Fruit fly (Drosophila melanogaster) whole organism: ENCODE data around the gene CG17198.

Experiments used
- CG8478 ChIP-seq: fragments of >200 bp; optimal IDR thresholded peaks from 2 replicates; lab custom pipeline; 2018; ENCODE audit warnings: inconsistent platforms
- Dll ChIP-seq: fragments of >200 bp; optimal IDR thresholded peaks from 2 replicates; lab custom pipeline; 2017
- EcR ChIP-seq, 2 experiments: fragments of >200 bp; optimal IDR thresholded peaks; 2 replicates each; lab custom pipeline; 2017; ENCODE audit warnings: missing biosample characterization in 2 of 2, missing genetic modification characterization in 2 of 2, missing genetic modification reagents in 2 of 2
- pan ChIP-seq: fragments of >200 bp; optimal IDR thresholded peaks from 2 replicates; lab custom pipeline; 2017
- psq ChIP-seq: fragments of >200 bp; optimal IDR thresholded peaks from 2 replicates; lab custom pipeline; 2017
- usp ChIP-seq: fragments of >200 bp; optimal IDR thresholded peaks from 2 replicates; lab custom pipeline; 2017; ENCODE audit warnings: missing biosample characterization, missing genetic modification characterization, mixed read lengths

The CG17198 gene

dm6 chr3R:25739727-25740126, 35.4 kb downstream of the CG17198 start:
- TF ChIP-seq pan (no peak), EcR (GFP tag; optimal IDR thresholded peaks at IDR 0.05; lab: Kevin White, UChicago) (no peak), CG8478 (lab: Kevin White, UChicago) (no peak), psq (lab: Kevin White, UChicago) (no peak), Dll (lab: Kevin White, UChicago) (no peak), usp (no peak)

DNA sequence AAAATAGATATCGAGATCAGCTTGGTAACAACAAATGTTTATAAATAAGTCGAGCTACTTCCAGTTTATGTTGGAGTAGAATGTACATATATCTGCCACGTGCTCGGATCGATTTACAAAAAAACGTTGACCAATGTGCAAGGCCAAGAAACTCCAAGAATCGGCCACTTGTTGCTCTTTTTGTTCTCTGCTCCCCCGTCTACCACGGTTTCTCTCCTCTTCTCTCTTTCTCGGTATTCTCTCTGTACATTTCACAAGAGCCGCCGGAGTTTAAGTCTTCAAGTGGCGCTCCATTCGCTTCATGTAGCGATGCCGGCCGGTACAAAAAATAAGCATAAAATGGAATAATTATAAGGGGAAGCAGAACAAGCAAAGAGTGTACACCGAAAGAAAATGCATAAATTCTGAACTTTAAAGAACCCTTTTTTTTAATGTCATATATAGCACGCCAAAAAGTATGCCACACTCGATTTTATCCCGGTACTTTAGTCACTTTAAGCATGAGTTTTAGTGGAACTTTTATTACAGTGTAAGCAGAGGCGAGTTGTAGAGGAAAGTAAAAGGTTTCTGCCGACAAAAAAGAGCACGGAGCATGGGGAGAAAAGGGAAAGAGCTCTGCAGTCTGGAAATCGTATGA, 37.3 kb downstream of the CG17198 start:
- TF ChIP-seq EcR (GFP tag; optimal IDR thresholded peaks at IDR 0.05; lab: Kevin White, UChicago) (peak in 1 of 2 experiments; percentile 49), CG8478 (lab: Kevin White, UChicago) (no peak)

- TF ChIP-seq psq (lab: Kevin White, UChicago) (no peak), EcR (GFP tag; optimal IDR thresholded peaks at IDR 0.05; lab: Kevin White, UChicago) (no peak), usp (no peak), CG8478 (lab: Kevin White, UChicago) (no peak), pan (no peak), Dll (lab: Kevin White, UChicago) (no peak)
Measured at dm6 chr3R:25735801-25736068, 39.4 kb downstream of the CG17198 start.

DNA sequence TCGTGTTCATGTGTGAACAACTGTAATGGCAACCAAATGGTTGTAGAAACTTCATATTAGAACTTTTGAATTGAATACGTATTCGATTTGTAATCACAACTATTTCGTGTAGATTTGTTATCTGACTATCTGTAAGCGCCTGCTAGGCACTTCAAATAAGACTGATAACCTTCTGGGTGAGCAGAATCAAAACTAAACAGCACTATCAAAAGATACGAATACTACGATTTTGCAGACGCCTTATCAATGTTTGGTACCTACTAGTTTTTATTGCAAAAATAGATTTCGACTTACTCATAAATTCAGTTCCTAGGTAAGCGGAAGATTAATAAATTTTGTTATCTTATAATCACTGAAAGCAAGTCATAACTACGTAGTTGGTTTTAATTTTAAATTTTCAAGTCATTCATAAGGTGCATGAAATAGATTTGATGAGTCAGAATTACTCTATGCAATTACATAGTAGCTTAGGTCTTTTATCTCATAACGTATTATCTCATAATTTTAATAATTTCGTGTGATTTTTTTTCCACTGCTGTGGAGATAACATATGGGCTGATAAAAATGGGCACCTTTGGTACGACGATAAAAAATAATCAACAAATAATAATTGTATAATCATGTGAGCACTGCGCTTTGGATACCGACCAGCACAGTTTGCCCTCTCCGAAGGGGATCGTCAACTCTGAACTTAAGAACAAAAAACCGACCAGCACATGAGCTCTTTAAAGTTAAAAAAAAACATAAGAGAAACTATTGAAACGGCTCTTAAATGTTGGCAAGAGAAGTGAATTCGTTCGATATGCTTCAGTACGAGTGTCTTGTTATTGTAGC, 40.0 kb downstream of the CG17198 start:
- TF ChIP-seq psq (lab: Kevin White, UChicago) (no peak), EcR (GFP tag; optimal IDR thresholded peaks at IDR 0.05; lab: Kevin White, UChicago) (no peak)

DNA sequence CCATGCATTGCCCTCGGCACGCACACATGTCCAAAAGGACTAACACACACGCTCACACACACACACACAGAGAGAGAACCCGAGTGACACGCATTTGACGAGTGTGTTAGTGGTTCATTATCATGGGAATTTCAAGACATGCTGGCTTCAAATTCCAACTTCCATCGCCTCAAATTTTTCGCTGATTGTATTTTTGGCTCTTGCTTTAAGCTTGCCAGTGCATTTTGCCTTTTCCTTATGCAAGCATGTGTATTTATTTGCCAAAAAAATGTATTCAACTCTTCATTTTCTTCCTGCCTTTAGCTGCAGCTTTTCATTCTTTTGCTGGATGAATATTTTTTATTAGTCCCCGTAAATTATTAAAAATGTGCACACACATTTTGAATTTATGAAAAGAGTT, 51.4 kb downstream of the CG17198 start:
- TF ChIP-seq Dll (lab: Kevin White, UChicago) (no peak), pan (no peak), usp (no peak), CG8478 (lab: Kevin White, UChicago) (no peak), psq (lab: Kevin White, UChicago) (no peak), EcR (GFP tag; optimal IDR thresholded peaks at IDR 0.05; lab: Kevin White, UChicago) (no peak)
